Worm (Caenorhabditis elegans): ENCODE data around the gene F53B7.4.

Gene F53B7.4

DNA sequence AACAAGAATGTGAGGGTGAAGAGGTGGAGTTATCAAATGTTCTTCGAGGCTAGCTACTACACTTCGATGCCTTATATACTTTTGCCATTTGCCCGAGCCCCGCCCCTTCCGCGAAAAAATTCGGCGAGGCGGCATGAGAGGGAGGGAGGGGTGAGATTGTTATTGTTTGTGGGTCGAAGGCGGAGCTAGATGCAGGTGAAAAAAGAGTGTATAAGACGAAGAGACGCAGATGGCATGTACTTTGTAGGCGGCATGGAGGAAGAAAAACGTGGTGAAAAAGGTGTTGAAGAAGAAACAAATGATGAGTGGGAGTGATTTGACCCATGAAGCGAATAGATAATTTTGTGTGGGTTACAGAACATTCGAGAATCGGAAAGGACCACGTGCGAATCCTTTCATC lies 10.1 kb upstream of the F53B7.4 start, which contains the start of gene C13G3.1 (continued):
- TF ChIP-seq egl-27 (tag; optimal IDR thresholded peaks at IDR 0.05) = no peak
- TF ChIP-seq pqm-1 (tag; optimal IDR thresholded peaks at IDR 0.05) = no peak
- TF ChIP-seq ceh-88 (GFP tag; IDR thresholded peaks at IDR 0.05) = no peak
- no peak for TF ChIP-seq nhr-12 (tag; optimal IDR thresholded peaks at IDR 0.05)
- no peak for TF ChIP-seq fkh-10 (GFP tag; optimal IDR thresholded peaks at IDR 0.05)
- TF ChIP-seq nhr-28 (tag; optimal IDR thresholded peaks at IDR 0.05) = no peak

DNA sequence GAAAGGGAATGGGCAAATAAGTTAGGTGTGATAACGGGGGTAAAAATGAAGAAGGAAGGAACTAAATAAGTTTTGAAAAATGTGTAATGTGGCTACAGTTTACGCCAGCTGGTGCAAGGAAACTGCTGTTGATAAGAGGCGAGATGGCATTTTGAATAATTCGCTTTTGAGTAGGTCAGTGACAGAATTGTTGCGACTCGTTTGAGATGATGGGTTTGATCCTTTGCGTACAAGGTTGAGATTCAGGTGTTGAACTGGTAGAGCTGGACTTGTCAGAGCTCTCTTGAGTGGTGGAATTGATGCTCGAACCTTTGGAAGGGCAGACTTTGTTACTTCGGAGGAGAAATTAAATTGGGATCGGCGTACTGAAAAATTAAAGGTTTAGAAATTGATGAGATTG lies 9.5 kb upstream of the F53B7.4 start:
- TF ChIP-seq sup-37 (GFP tag; optimal IDR thresholded peaks at IDR 0.05) (no peak), efl-1 (optimal IDR thresholded peaks at IDR 0.05) (no peak), efl-1 (GFP tag; optimal IDR thresholded peaks at IDR 0.05 in 1 of 2) (peak in 1 of 2 experiments; percentile 90)

DNA sequence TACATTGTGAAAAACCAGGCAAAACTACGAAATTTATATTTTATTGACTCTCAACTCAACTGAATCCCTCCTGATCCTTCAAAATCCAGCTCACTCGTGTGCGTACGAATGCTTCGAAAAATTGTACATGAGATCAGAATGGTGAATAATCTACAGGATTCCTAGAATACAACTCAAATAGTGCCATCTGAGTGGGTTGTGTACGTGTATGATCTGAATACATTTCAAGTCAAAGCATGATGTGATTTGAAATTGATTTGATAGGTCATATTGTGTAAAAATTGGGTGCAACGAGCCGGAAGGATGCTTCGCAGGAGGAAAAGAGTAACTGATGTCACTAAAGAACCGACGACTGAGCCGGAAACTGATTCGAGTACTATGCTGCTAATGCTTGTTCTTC lies 8.4 kb upstream of the F53B7.4 start:
- TF ChIP-seq lin-14 (GFP tag; optimal IDR thresholded peaks at IDR 0.05) (peak; percentile 4), C34B4.2 (tag; optimal IDR thresholded peaks at IDR 0.05) (no peak), unc-98 (GFP tag; IDR thresholded peaks at IDR 0.05) (no peak), xbp-1 (tag; optimal IDR thresholded peaks at IDR 0.05) (no peak), nhr-71 (tag; optimal IDR thresholded peaks at IDR 0.05) (peak; percentile 32), egl-13 (tag; optimal IDR thresholded peaks at IDR 0.05) (peak; percentile 23), nhr-47 (tag; optimal IDR thresholded peaks at IDR 0.05) (peak; percentile 39), sox-4 (tag; optimal IDR thresholded peaks at IDR 0.05) (peak; percentile 54), fkh-8 (tag; optimal IDR thresholded peaks at IDR 0.05) (peak; percentile 78)

DNA sequence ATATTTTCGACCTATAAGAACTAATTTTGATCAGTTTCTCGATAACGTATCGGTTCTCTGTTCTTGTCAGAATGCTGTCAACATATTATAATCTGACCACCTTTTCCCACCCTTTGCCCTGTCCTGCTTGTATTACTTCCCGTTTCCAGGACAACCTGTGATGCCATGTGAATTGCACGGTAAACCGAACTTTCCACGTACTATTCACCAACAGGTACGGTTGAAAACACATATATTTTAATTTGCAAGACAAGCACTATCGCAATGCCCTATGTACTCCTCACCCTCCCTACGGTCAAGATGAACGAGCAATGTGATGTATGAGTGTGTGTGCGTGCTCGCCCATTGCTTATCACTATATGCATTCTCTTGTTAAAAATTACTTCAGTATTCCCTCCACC lies 6.8 kb upstream of the F53B7.4 start:
- TF ChIP-seq efl-1 (optimal IDR thresholded peaks at IDR 0.05) = no peak
- peak in 1 of 2 experiments; percentile 82 for TF ChIP-seq efl-1 (GFP tag; optimal IDR thresholded peaks at IDR 0.05 in 1 of 2)
- TF ChIP-seq elt-2 (tag; optimal IDR thresholded peaks at IDR 0.05) = peak; percentile 71
- TF ChIP-seq lin-35 (GFP tag; optimal IDR thresholded peaks at IDR 0.05) = no peak
- peak; percentile 11 for TF ChIP-seq jun-1 (tag; optimal IDR thresholded peaks at IDR 0.05)

DNA sequence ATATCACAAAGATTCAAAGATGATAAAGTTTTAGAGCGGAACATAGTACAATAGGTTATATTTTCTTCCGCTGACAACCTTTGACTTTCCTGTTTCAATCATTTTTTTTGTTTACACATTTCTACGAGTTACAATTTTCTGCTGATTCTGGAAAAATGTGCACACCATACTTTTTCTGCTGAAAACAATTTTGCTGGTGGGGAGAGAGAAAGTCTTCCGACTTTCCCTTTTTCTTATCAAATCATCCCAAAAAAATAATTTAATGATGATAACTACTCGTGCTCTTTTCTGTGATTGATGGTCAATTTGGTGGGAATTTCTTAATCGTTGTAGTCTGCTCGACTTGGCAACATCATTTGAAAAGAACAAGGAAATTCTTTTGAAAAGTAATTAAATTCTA lies 5.3 kb upstream of the F53B7.4 start:
- peak; percentile 5 for TF ChIP-seq blmp-1 (tag; optimal IDR thresholded peaks at IDR 0.05)
- TF ChIP-seq C34B4.2 (tag; optimal IDR thresholded peaks at IDR 0.05) = no peak
- TF ChIP-seq elt-2 (tag; optimal IDR thresholded peaks at IDR 0.05) = peak; percentile 62

DNA sequence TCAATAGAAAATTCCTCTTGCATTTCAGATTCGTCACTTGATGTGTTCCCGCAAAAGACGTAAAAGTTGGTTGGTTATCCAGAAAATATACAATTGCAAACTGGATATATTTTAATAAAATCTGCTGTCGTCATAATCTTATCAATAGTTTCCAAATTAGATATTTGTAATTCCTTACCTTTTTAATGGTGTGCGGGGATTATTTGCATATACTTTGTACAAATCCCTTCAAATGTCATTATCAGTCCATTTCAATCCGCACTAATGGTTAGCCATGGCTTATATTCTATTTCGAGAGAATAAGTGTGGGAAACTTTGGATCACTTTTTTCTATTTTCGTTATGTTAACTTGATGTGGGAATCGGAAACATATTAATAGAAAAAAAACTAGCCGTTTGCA lies 1.8 kb upstream of the F53B7.4 start:
- TF ChIP-seq nhr-47 (tag; optimal IDR thresholded peaks at IDR 0.05) (peak; percentile 12), nhr-28 (tag; optimal IDR thresholded peaks at IDR 0.05) (no peak), dsc-1 (tag; optimal IDR thresholded peaks at IDR 0.05) (peak; percentile 92)

DNA sequence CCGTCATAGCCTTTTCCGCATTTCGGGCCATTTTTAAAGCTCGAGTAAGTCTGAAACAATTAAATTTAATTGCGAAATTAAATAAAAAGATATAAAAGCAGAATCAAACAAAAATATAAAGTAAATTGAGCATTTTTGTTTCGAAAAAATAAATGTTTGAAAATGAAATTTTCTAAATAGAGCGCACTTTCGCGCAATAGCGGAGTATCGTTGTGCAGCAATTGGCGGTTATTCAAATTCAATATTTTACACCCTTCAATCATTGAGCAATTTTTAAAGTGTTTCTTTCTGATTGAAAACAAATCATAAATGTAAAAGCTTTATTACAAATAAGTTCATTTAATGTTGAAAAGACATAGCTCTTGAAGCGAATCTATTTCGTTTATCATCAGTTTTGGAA lies 1.7 kb downstream of the F53B7.4 start, which contains the start of gene isy-1:
isy-1 (minus strand) TSS at position 50 of the 400 bp plus-strand sequence.
- TF ChIP-seq hlh-17 (GFP tag; optimal IDR thresholded peaks at IDR 0.05; ENCODE audit: borderline replicate concordance) = no peak
- no peak for TF ChIP-seq nhr-76 (tag; optimal IDR thresholded peaks at IDR 0.05)
- peak; percentile 74 for TF ChIP-seq nhr-20 (tag; optimal IDR thresholded peaks at IDR 0.05)
- no peak for TF ChIP-seq sptf-1 (tag; optimal IDR thresholded peaks at IDR 0.05)
- TF ChIP-seq sup-37 (GFP tag; optimal IDR thresholded peaks at IDR 0.05) = no peak
- TF ChIP-seq aha-1 (tag; optimal IDR thresholded peaks at IDR 0.05) = no peak
- TF ChIP-seq unc-62 (GFP tag; optimal IDR thresholded peaks at IDR 0.05) = no peak
- TF ChIP-seq C34B4.2 (tag; optimal IDR thresholded peaks at IDR 0.05) = no peak
- peak; percentile 48 for TF ChIP-seq lin-13 (GFP tag; optimal IDR thresholded peaks at IDR 0.05)
- peak; percentile 92 to 96 (median 94) for TF ChIP-seq dpl-1 (GFP tag; optimal IDR thresholded peaks at IDR 0.05)
- TF ChIP-seq mab-9 (GFP tag; IDR thresholded peaks at IDR 0.05) = no peak
- TF ChIP-seq lin-14 (GFP tag; optimal IDR thresholded peaks at IDR 0.05) = peak; percentile 76
- TF ChIP-seq mep-1 (tag; optimal IDR thresholded peaks at IDR 0.05) = peak; percentile 90
- TF ChIP-seq unc-86 (tag; optimal IDR thresholded peaks at IDR 0.05) = peak; percentile 45
- TF ChIP-seq ets-5 (GFP tag; IDR thresholded peaks at IDR 0.05) = no peak
- no peak for TF ChIP-seq efl-3 (GFP tag; optimal IDR thresholded peaks at IDR 0.05)
- peak; percentile 88 for TF ChIP-seq skn-1 (tag; optimal IDR thresholded peaks at IDR 0.05)
- peak; percentile 61 for TF ChIP-seq fkh-8 (tag; optimal IDR thresholded peaks at IDR 0.05)
- no peak for TF ChIP-seq alr-1 (tag; optimal IDR thresholded peaks at IDR 0.05; ENCODE audit: borderline replicate concordance)
- TF ChIP-seq lir-3 (tag; optimal IDR thresholded peaks at IDR 0.05; ENCODE audit: poor library complexity) = peak; percentile 29
- TF ChIP-seq efl-1 (optimal IDR thresholded peaks at IDR 0.05) = peak; percentile 90 to 96
- TF ChIP-seq efl-1 (GFP tag; optimal IDR thresholded peaks at IDR 0.05 in 1 of 2) = peak; percentile 95 to 99
- TF ChIP-seq ceh-88 (GFP tag; IDR thresholded peaks at IDR 0.05) = no peak
- no peak for TF ChIP-seq pqm-1 (tag; optimal IDR thresholded peaks at IDR 0.05)
- TF ChIP-seq ztf-4 (tag; optimal IDR thresholded peaks at IDR 0.05) = no peak

All from whole organism, L1 larva.